Worm (Caenorhabditis elegans): Measurements from ENCODE around the gene pudl-2.

pudl-2 gene

DNA sequence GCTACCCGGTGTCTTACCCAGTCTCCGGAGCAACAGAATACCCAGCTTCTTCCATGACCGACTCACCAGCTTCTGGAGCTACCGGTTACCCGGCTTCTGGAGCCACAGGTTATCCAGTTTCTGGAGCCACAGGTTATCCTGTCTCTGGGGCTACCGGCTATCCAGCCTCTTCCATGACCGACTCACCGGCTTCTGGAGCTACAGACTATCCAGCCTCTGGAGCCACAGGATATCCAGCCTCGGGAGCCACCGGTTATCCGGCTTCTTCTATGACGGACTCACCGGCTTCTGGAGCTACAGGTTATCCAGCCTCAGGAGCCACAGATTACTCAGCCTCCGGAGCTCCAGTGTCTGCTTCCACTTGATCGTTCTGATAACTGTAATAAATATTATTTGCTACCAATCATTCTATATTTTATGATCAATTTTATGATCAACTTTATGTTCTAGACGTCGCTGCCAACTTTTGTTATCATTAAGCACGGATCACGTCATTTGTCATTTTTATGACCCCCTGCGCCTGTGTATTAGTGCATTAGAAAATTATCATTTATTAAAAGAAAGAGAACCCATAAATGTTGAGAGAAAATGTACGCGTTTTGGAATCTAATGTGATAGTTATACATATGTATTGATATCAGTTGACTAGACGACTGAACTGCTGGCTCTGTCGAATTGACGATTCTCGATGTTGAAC, 20.6 kb downstream of the pudl-2 start:
- TF ChIP-seq pag-3 (tag; optimal IDR thresholded peaks at IDR 0.05; ENCODE audit: borderline replicate concordance, insufficient read depth) (no peak), lin-35 (GFP tag; optimal IDR thresholded peaks at IDR 0.05) (peak in 1 of 2 experiments; percentile 18), F16B12.6 (tag; optimal IDR thresholded peaks at IDR 0.05) (no peak), nhr-85 (tag) (no peak), elt-2 (tag; optimal IDR thresholded peaks at IDR 0.05) (peak; percentile 78)

DNA sequence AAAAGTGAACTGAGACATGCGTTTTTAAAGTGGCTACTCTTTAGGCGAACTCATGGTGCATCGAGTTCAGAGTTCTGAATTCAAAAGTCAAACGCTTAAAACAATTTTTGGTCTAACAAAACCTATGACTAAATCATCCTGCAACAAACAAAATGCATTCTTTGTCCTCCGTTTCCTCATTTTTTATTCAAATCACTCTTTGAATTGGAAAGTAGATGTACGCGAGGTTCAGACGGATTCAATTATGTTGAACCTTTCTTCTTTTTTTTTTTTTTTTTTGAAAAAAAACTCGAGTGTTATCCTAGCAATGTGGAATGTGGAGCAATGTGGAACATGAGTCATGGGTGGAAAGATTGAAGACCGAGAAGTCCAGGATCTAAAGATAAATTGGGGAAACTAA, 24.1 kb downstream of the pudl-2 start:
- no peak for TF ChIP-seq C16A3.4 (tag; optimal IDR thresholded peaks at IDR 0.05)
- peak; percentile 33 for TF ChIP-seq fkh-10 (GFP tag; optimal IDR thresholded peaks at IDR 0.05)
- TF ChIP-seq lin-14 (GFP tag; optimal IDR thresholded peaks at IDR 0.05), result peak; percentile 37
- peak; percentile 35 for TF ChIP-seq unc-86 (tag; optimal IDR thresholded peaks at IDR 0.05)

DNA sequence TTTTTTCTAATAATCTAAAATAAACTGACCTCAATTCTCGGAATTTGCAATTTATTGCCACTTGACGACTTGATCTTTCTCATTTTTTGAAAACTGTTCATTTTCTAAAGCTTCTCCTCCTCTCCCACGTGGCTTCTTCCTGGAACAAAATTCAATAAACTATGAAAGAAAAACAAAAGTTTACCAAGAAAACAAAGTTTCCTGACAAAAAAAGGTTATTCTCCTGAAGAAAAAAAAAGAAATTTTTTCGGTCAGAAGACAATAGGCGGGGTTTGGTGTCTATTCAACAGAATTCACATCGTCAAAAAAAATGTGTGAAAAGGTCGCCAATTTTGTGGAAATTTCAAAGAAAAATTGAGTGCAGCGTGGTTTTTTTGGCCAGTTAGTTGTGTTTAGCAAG, 30.1 kb downstream of the pudl-2 start, which contains the start of gene Y54G2A.16:
TSS of gene Y54G2A.16 (minus strand) at position 101 of the 400 bp plus-strand sequence.
- TF ChIP-seq mdl-1 (tag; optimal IDR thresholded peaks at IDR 0.05) (no peak), egl-27 (tag; optimal IDR thresholded peaks at IDR 0.05) (no peak), vab-15 (tag; optimal IDR thresholded peaks at IDR 0.05) (no peak), jun-1 (tag; optimal IDR thresholded peaks at IDR 0.05) (no peak), fkh-10 (GFP tag; optimal IDR thresholded peaks at IDR 0.05) (no peak), mef-2 (tag; optimal IDR thresholded peaks at IDR 0.05) (no peak), dsc-1 (tag; optimal IDR thresholded peaks at IDR 0.05) (no peak), hlh-17 (GFP tag; optimal IDR thresholded peaks at IDR 0.05; ENCODE audit: borderline replicate concordance) (no peak)
